Worm (Caenorhabditis elegans) whole organism, young adult: ENCODE results near the gene anmt-2.
A peak's percentile ranks its signal among the peaks of the same experiment; 100 is the strongest.

Experiments used
- B0035.1 ChIP-seq: sonication (generic microtip); optimal IDR thresholded peaks from 2 replicates; lab custom pipeline; 2016; ENCODE audit warnings: missing genetic modification characterization, mild to moderate bottlenecking, missing compliant biosample characterization, missing genotype, missing genetic modification reagents
- F52B5.7 ChIP-seq: sonication (generic microtip); optimal IDR thresholded peaks from 2 replicates; lab custom pipeline; 2016; ENCODE audit warnings: mild to moderate bottlenecking, missing genetic modification characterization, missing compliant biosample characterization
- F57A8.1 ChIP-seq: fragments of 200-800 bp; sonication (Bioruptor generic); optimal IDR thresholded peaks from 2 replicates; lab custom pipeline; 2018; ENCODE audit warnings: mild to moderate bottlenecking, missing genetic modification characterization, moderate library complexity, missing compliant biosample characterization
- K12H6.12 ChIP-seq: fragments of 200-800 bp; sonication (Bioruptor generic); optimal IDR thresholded peaks from 2 replicates; lab custom pipeline; 2018; ENCODE audit warnings: mild to moderate bottlenecking, missing genetic modification characterization, missing compliant biosample characterization
- T07F8.4 ChIP-seq: sonication (generic microtip); optimal IDR thresholded peaks from 2 replicates; lab custom pipeline; 2016; ENCODE audit warnings: mild to moderate bottlenecking, missing genetic modification characterization, moderate library complexity, missing compliant biosample characterization
- Y53F4B.3 ChIP-seq: fragments of 200-800 bp; sonication (Bioruptor generic); IDR thresholded peaks from 2 replicates; pipeline ENCODE4 v1.3.6; 2022; ENCODE audit warnings: missing genetic modification reagents, missing genetic modification characterization, missing compliant biosample characterization
- Y79H2A.3 ChIP-seq: fragments of 200-800 bp; sonication (Bioruptor generic); conservative IDR thresholded peaks from 2 replicates; pipeline ENCODE4 v1.3.6; 2022; ENCODE audit warnings: missing genetic modification reagents, missing genetic modification characterization, missing compliant biosample characterization
- ZK185.1 ChIP-seq: sonication (generic microtip); optimal IDR thresholded peaks from 2 replicates; lab custom pipeline; 2016; ENCODE audit warnings: mild to moderate bottlenecking, missing genetic modification characterization, missing compliant biosample characterization; ENCODE audit not compliant: poor library complexity, severe bottlenecking
- ama-1 ChIP-seq, 3 experiments: fragments of 150-350 bp in 1 of 3; sonication (generic microtip) in 2 of 3; optimal IDR thresholded peaks; 2 replicates each; lab custom pipeline; 2014 to 2018; ENCODE audit warnings: missing biosample characterization in 2 of 3, missing genetic modification characterization in 2 of 3, missing genetic modification reagents in 2 of 3
- athp-1 ChIP-seq: sonication (generic microtip); optimal IDR thresholded peaks from 2 replicates; lab custom pipeline; 2017; ENCODE audit warnings: mild to moderate bottlenecking, missing genetic modification characterization, missing compliant biosample characterization
- attf-3 ChIP-seq: fragments of 200-800 bp; sonication (Bioruptor generic); conservative IDR thresholded peaks from 2 replicates; pipeline ENCODE4 v1.3.6; 2022; ENCODE audit warnings: missing genetic modification reagents, missing genetic modification characterization, missing compliant biosample characterization
- attf-5 ChIP-seq: fragments of 200-800 bp; sonication (Bioruptor generic); optimal IDR thresholded peaks from 2 replicates; lab custom pipeline; 2018; ENCODE audit warnings: mild to moderate bottlenecking, missing genetic modification characterization, missing compliant biosample characterization
- bed-2 ChIP-seq: fragments of 200-800 bp; sonication (Bioruptor generic); IDR thresholded peaks from 2 replicates; pipeline ENCODE4 v1.3.6; 2022; ENCODE audit warnings: missing genetic modification reagents, missing genetic modification characterization, missing compliant biosample characterization
- cebp-1 ChIP-seq, 2 experiments: fragments of 200-800 bp in 1 of 2; sonication (Bioruptor generic) in 1 of 2; sonication (generic microtip) in 1 of 2; IDR thresholded peaks in 1 of 2; optimal IDR thresholded peaks in 1 of 2; 2 replicates each; pipeline versions ENCODE4 v1.3.6 to Lab custom; 2017 to 2022; ENCODE audit warnings: missing compliant biosample characterization in 2 of 2, missing genetic modification characterization in 2 of 2, mild to moderate bottlenecking in 1 of 2, missing genetic modification reagents in 1 of 2, moderate library complexity in 1 of 2
- ceh-27 ChIP-seq: fragments of 200-800 bp; sonication (Bioruptor generic); optimal IDR thresholded peaks from 2 replicates; lab custom pipeline; 2018; ENCODE audit warnings: mild to moderate bottlenecking, missing genetic modification characterization, moderate library complexity, missing compliant biosample characterization
- ceh-40 ChIP-seq: fragments of 200-800 bp; sonication (Bioruptor generic); IDR thresholded peaks from 2 replicates; pipeline ENCODE4 v1.3.6; 2022; ENCODE audit warnings: missing genetic modification characterization, missing compliant biosample characterization
- ceh-79 ChIP-seq: sonication (generic microtip); optimal IDR thresholded peaks from 2 replicates; lab custom pipeline; 2017; ENCODE audit warnings: mild to moderate bottlenecking, missing genetic modification characterization, missing compliant biosample characterization
- die-1 ChIP-seq: sonication (generic microtip); optimal IDR thresholded peaks from 2 replicates; lab custom pipeline; 2016; ENCODE audit warnings: missing genotype, mild to moderate bottlenecking, missing genetic modification characterization, missing compliant biosample characterization
- dpl-1 ChIP-seq: fragments of 150-350 bp; optimal IDR thresholded peaks from 2 replicates; lab custom pipeline; 2014; ENCODE audit warnings: missing biosample characterization, missing genetic modification reagents, missing genetic modification characterization
- egl-18 ChIP-seq: fragments of 200-800 bp; sonication (Bioruptor generic); IDR thresholded peaks from 2 replicates; pipeline ENCODE4 v1.3.6; 2022; ENCODE audit warnings: missing genetic modification reagents, missing genetic modification characterization, missing compliant biosample characterization
- ekl-4 ChIP-seq: fragments of 200-800 bp; sonication (Bioruptor generic); IDR thresholded peaks from 2 replicates; pipeline ENCODE4 v1.3.6; 2022; ENCODE audit warnings: missing genetic modification reagents, missing genetic modification characterization, missing compliant biosample characterization
- him-1 ChIP-seq: sonication (generic microtip); optimal IDR thresholded peaks from 2 replicates; lab custom pipeline; 2016; ENCODE audit warnings: missing genotype, missing genetic modification reagents, missing genetic modification characterization, missing compliant biosample characterization
- hsf-1 ChIP-seq: fragments of 200-800 bp; sonication (Bioruptor generic); IDR thresholded peaks from 2 replicates; pipeline ENCODE4 v1.3.6; 2022; ENCODE audit warnings: missing genetic modification reagents, missing genetic modification characterization, missing compliant biosample characterization
- let-607 ChIP-seq, 2 experiments: fragments of 200-800 bp in 1 of 2; sonication (Bioruptor generic) in 1 of 2; sonication (generic microtip) in 1 of 2; optimal IDR thresholded peaks; 2 replicates each; lab custom pipeline; 2016 to 2018; ENCODE audit warnings: mild to moderate bottlenecking in 2 of 2, missing compliant biosample characterization in 2 of 2, missing genetic modification characterization in 2 of 2, moderate library complexity in 2 of 2, missing genotype in 1 of 2
- lin-40 ChIP-seq: sonication (generic microtip); optimal IDR thresholded peaks from 2 replicates; lab custom pipeline; 2016; ENCODE audit warnings: missing genetic modification characterization, mild to moderate bottlenecking, missing compliant biosample characterization, missing genotype, missing genetic modification reagents
- madf-3 ChIP-seq: fragments of 200-800 bp; sonication (Bioruptor generic); IDR thresholded peaks from 2 replicates; pipeline ENCODE4 v1.3.6; 2022; ENCODE audit warnings: missing genetic modification reagents, missing genetic modification characterization, missing compliant biosample characterization
- mxl-1 ChIP-seq: sonication (generic microtip); optimal IDR thresholded peaks from 2 replicates; lab custom pipeline; 2016; ENCODE audit warnings: missing genetic modification characterization, missing compliant biosample characterization
- nfyb-1 ChIP-seq: fragments of 200-800 bp; sonication (Bioruptor generic); IDR thresholded peaks from 2 replicates; pipeline ENCODE4 v1.3.6; 2022; ENCODE audit warnings: missing genetic modification reagents, missing genetic modification characterization, missing compliant biosample characterization
- nhr-120 ChIP-seq: fragments of 200-800 bp; sonication (Bioruptor generic); IDR thresholded peaks from 2 replicates; pipeline ENCODE4 v1.3.6; 2022; ENCODE audit warnings: missing genetic modification characterization, missing compliant biosample characterization
- nhr-179 ChIP-seq: sonication (generic microtip); optimal IDR thresholded peaks from 2 replicates; lab custom pipeline; 2016; ENCODE audit warnings: mild to moderate bottlenecking, missing genetic modification characterization, missing compliant biosample characterization
- nhr-80 ChIP-seq: sonication (generic microtip); optimal IDR thresholded peaks from 2 replicates; lab custom pipeline; 2016; ENCODE audit warnings: missing genetic modification characterization, missing compliant biosample characterization
- pbrm-1 ChIP-seq: fragments of 200-800 bp; sonication (Bioruptor generic); IDR thresholded peaks from 2 replicates; pipeline ENCODE4 v1.3.6; 2022; ENCODE audit warnings: missing genetic modification reagents, missing genetic modification characterization, missing compliant biosample characterization
- repo-1 ChIP-seq: sonication (generic microtip); optimal IDR thresholded peaks from 2 replicates; lab custom pipeline; 2017; ENCODE audit warnings: mild to moderate bottlenecking, missing genetic modification characterization, missing compliant biosample characterization
- sdz-38 ChIP-seq: sonication (generic microtip); optimal IDR thresholded peaks from 2 replicates; lab custom pipeline; 2016; ENCODE audit warnings: missing genotype, missing genetic modification characterization, missing compliant biosample characterization
- snpc-4 ChIP-seq, 5 experiments: fragments of 150-350 bp in 1 of 5; sonication (generic microtip) in 4 of 5; optimal IDR thresholded peaks; 2 replicates each; lab custom pipeline; 2014 to 2018; ENCODE audit warnings: missing genetic modification characterization in 5 of 5, missing biosample characterization in 3 of 5, antibody characterized with exemption in 2 of 5, mild to moderate bottlenecking in 2 of 5, missing compliant biosample characterization in 2 of 5, missing genotype in 2 of 5, moderate library complexity in 2 of 5, missing genetic modification reagents in 1 of 5
- tbx-9 ChIP-seq: sonication (generic microtip); optimal IDR thresholded peaks from 2 replicates; lab custom pipeline; 2016; ENCODE audit warnings: borderline replicate concordance, missing genetic modification characterization, inconsistent platforms, missing compliant biosample characterization
- tlf-1 ChIP-seq: fragments of 200-800 bp; sonication (Bioruptor generic); optimal IDR thresholded peaks from 2 replicates; lab custom pipeline; 2018; ENCODE audit warnings: mild to moderate bottlenecking, missing genetic modification characterization, missing compliant biosample characterization
- unc-62 ChIP-seq: fragments of 150-350 bp; optimal IDR thresholded peaks from 2 replicates; lab custom pipeline; 2014; ENCODE audit warnings: missing biosample characterization, missing genetic modification reagents, missing genetic modification characterization
- ztf-18 ChIP-seq: sonication (generic microtip); optimal IDR thresholded peaks from 2 replicates; lab custom pipeline; 2016; ENCODE audit warnings: missing genotype, mild to moderate bottlenecking, missing genetic modification characterization, missing compliant biosample characterization
- ztf-25 ChIP-seq: fragments of 200-800 bp; sonication (Bioruptor generic); IDR thresholded peaks from 2 replicates; pipeline ENCODE4 v1.3.6; 2022; ENCODE audit warnings: missing genetic modification reagents, missing genetic modification characterization, missing compliant biosample characterization
- ztf-28 ChIP-seq: fragments of 200-800 bp; sonication (Bioruptor generic); IDR thresholded peaks from 2 replicates; pipeline ENCODE4 v1.3.6; 2022; ENCODE audit warnings: missing genetic modification reagents, missing genetic modification characterization, missing compliant biosample characterization

Gene anmt-2

ce11 chrIII:6164253-6164971, 6.9 kb upstream of the anmt-2 start, which contains the start of gene F42A10.9:
Gene F42A10.9 (plus strand): TSS chrIII:6164573.
- TF ChIP-seq F57A8.1 (GFP tag; lab: Kevin White, UChicago) = no peak
- 0 out of 2 replicates have a peak, but pooled peaks have one; percentile 42 for TF ChIP-seq nhr-120 (GFP tag; lab: Robert Waterston, UW)
- no peak for TF ChIP-seq ceh-79 (tag; lab: Kevin White, UChicago)
- TF ChIP-seq hsf-1 (GFP tag; lab: Robert Waterston, UW) = no peak
- TF ChIP-seq pbrm-1 = peak; percentile 38; the same call in 1 of the 2 replicates
- no peak for TF ChIP-seq dpl-1 (GFP tag; lab: Kevin White, UChicago)
- peak; percentile 11 for TF ChIP-seq lin-40 (tag; lab: Kevin White, UChicago)
- TF ChIP-seq athp-1 (tag; lab: Kevin White, UChicago) = peak; percentile 59
- peak; percentile 55 for TF ChIP-seq F52B5.7
- TF ChIP-seq nfyb-1 (GFP tag; lab: Robert Waterston, UW) = 0 out of 2 replicates have a peak, but pooled peaks have one; percentile 46
- peak; percentile 20 for TF ChIP-seq ztf-18 (tag; lab: Kevin White, UChicago)
- no peak for TF ChIP-seq snpc-4 (GFP tag; optimal IDR thresholded peaks at IDR 0.05; lab: Kevin White, UChicago)
- peak in 1 of 4 experiments; percentile 36 for TF ChIP-seq snpc-4 (tag; optimal IDR thresholded peaks at IDR 0.05; lab: Kevin White, UChicago)
- peak; percentile 35 for TF ChIP-seq ama-1 (optimal IDR thresholded peaks at IDR 0.05; lab: Kevin White, UChicago)
- TF ChIP-seq ama-1 (GFP tag; optimal IDR thresholded peaks at IDR 0.05; lab: Kevin White, UChicago) = peak in 1 of 2 experiments; percentile 2
- peak; percentile 47 for TF ChIP-seq tlf-1
- TF ChIP-seq T07F8.4 (tag; lab: Kevin White, UChicago) = peak; percentile 9
- TF ChIP-seq him-1 (tag; lab: Kevin White, UChicago) = peak; percentile 5
- TF ChIP-seq ZK185.1 (tag; lab: Kevin White, UChicago) = peak; percentile 16
- TF ChIP-seq tbx-9 = no peak
- peak; percentile 42; the same call in 1 of the 2 replicates for TF ChIP-seq ekl-4 (GFP tag; lab: Robert Waterston, UW)
- TF ChIP-seq cebp-1 (GFP tag; IDR thresholded peaks at IDR 0.05; lab: Robert Waterston, UW) = no peak
- peak; percentile 59 for TF ChIP-seq cebp-1 (tag; optimal IDR thresholded peaks at IDR 0.05; lab: Kevin White, UChicago)
- peak; percentile 49 for TF ChIP-seq repo-1 (tag; lab: Kevin White, UChicago)
- no peak for TF ChIP-seq attf-3 (GFP tag; lab: Robert Waterston, UW)
- no peak for TF ChIP-seq nhr-80 (tag; lab: Kevin White, UChicago)

- TF ChIP-seq unc-62 (GFP tag; lab: Kevin White, UChicago) = peak; percentile 52
- TF ChIP-seq let-607 (tag; optimal IDR thresholded peaks at IDR 0.05; lab: Kevin White, UChicago) = peak; percentile 77 to 94
- peak; percentile 60 for TF ChIP-seq nhr-80 (tag; lab: Kevin White, UChicago)
- TF ChIP-seq nhr-179 (tag; lab: Kevin White, UChicago) = no peak
- no peak for TF ChIP-seq sdz-38
Observed at ce11 chrIII:6163381-6163780, 5.8 kb upstream of the anmt-2 start.

- TF ChIP-seq die-1 (peak; percentile 86), bed-2 (no peak), Y53F4B.3 (GFP tag; lab: Robert Waterston, UW) (no peak), him-1 (tag; lab: Kevin White, UChicago) (peak; percentile 95), K12H6.12 (peak; percentile 61), pbrm-1 (peak; percentile 81), ztf-25 (GFP tag; lab: Robert Waterston, UW) (no peak), egl-18 (GFP tag; lab: Robert Waterston, UW) (no peak), mxl-1 (tag; lab: Kevin White, UChicago) (peak; percentile 85), attf-5 (GFP tag; lab: Kevin White, UChicago) (peak; percentile 56), madf-3 (GFP tag; lab: Robert Waterston, UW) (0 out of 2 replicates have a peak, but pooled peaks have one; percentile 66), ceh-40 (0 out of 2 replicates have a peak, but pooled peaks have one; percentile 56), hsf-1 (GFP tag; lab: Robert Waterston, UW) (no peak; the same call in 1 of the 2 replicates), Y79H2A.3 (GFP tag; lab: Robert Waterston, UW) (no peak), ztf-28 (GFP tag; lab: Robert Waterston, UW) (0 out of 2 replicates have a peak, but pooled peaks have one; percentile 49), B0035.1 (no peak), ceh-27 (GFP tag; lab: Kevin White, UChicago) (peak; percentile 9)
Observed at ce11 chrIII:6158642-6159475, 1.3 kb upstream of the anmt-2 start, which contains the start of gene nfm-1. Gene nfm-1 (plus strand): TSS chrIII:6159453.
